Worm (Caenorhabditis elegans): Measurements from ENCODE around the gene Y49E10.29.

DNA sequence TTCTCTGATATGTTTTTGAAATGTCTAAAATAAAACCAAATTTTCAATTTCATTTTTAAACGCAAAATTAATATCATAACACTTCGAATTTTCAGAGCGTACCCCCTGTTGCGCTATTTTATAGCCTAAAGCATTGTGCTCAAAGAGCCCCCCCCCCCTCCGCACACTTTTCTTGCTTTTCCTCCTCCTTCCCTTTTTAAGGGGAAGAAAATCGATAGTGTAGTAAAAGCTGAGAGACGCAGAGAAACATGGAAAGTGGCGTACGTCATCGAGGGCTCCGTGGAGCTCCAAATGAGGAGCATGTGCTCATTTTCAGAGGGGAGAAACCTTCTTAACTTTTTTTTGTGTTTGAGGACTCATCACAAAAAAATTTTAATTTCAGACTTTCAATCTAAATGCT is 3.5 kb downstream of the Y49E10.29 start, which contains the start of gene cccp-1:
- TF ChIP-seq ZK546.5 (tag; optimal IDR thresholded peaks at IDR 0.05) (no peak), skn-1 (tag; optimal IDR thresholded peaks at IDR 0.05) (no peak), alr-1 (tag; optimal IDR thresholded peaks at IDR 0.05) (no peak), nhr-12 (tag; optimal IDR thresholded peaks at IDR 0.05) (no peak), lin-39 (tag; optimal IDR thresholded peaks at IDR 0.05) (no peak), ztf-11 (tag; optimal IDR thresholded peaks at IDR 0.05) (no peak), sma-3 (GFP tag; optimal IDR thresholded peaks at IDR 0.05) (no peak)
